Worm (Caenorhabditis elegans) whole organism, late embryonic: ENCODE data around the gene skp-1.
A peak's percentile ranks its signal among the peaks of the same experiment; 100 is the strongest.

Source experiments
- F13H6.1 ChIP-seq: sonication (generic microtip); optimal IDR thresholded peaks from 2 replicates; lab custom pipeline; 2016; ENCODE audit warnings: missing genetic modification characterization, missing compliant biosample characterization
- T23F11.4 ChIP-seq: fragments of 200-800 bp; sonication (Bioruptor generic); optimal IDR thresholded peaks from 2 replicates; lab custom pipeline; 2018; ENCODE audit warnings: mild to moderate bottlenecking, missing genetic modification characterization, missing compliant biosample characterization
- ama-1 ChIP-seq: fragments of 150-350 bp; optimal IDR thresholded peaks from 2 replicates; lab custom pipeline; 2014
- ceh-18 ChIP-seq: sonication (generic microtip); optimal IDR thresholded peaks from 2 replicates; lab custom pipeline; 2016; ENCODE audit warnings: missing genetic modification characterization, missing compliant biosample characterization
- ceh-2 ChIP-seq: sonication (generic microtip); optimal IDR thresholded peaks from 2 replicates; lab custom pipeline; 2016; ENCODE audit warnings: missing genotype, missing genetic modification characterization, missing compliant biosample characterization
- ceh-24 ChIP-seq: sonication (generic microtip); optimal IDR thresholded peaks from 2 replicates; lab custom pipeline; 2016; ENCODE audit warnings: mild to moderate bottlenecking, missing genetic modification characterization, missing compliant biosample characterization
- ceh-30 ChIP-seq: fragments of 150-350 bp; optimal IDR thresholded peaks from 2 replicates; lab custom pipeline; 2014; ENCODE audit warnings: missing biosample characterization, missing genetic modification characterization
- ceh-34 ChIP-seq: sonication (generic microtip); optimal IDR thresholded peaks from 2 replicates; lab custom pipeline; 2016; ENCODE audit warnings: mild to moderate bottlenecking, missing genetic modification characterization, missing compliant biosample characterization
- ceh-48 ChIP-seq: sonication (generic microtip); optimal IDR thresholded peaks from 2 replicates; lab custom pipeline; 2016; ENCODE audit warnings: missing genetic modification characterization, inconsistent platforms, missing compliant biosample characterization
- ceh-9 ChIP-seq: sonication (generic microtip); optimal IDR thresholded peaks from 2 replicates; lab custom pipeline; 2016; ENCODE audit warnings: mild to moderate bottlenecking, missing genetic modification characterization, inconsistent platforms, missing compliant biosample characterization
- che-1 ChIP-seq: sonication (generic microtip); optimal IDR thresholded peaks from 2 replicates; lab custom pipeline; 2016; ENCODE audit warnings: mild to moderate bottlenecking, missing genetic modification characterization, missing compliant biosample characterization
- dmd-4 ChIP-seq: sonication (generic microtip); optimal IDR thresholded peaks from 2 replicates; lab custom pipeline; 2016; ENCODE audit warnings: borderline replicate concordance, missing genetic modification characterization, missing compliant biosample characterization
- dve-1 ChIP-seq: sonication (generic microtip); optimal IDR thresholded peaks from 2 replicates; lab custom pipeline; 2017; ENCODE audit warnings: antibody characterized with exemption, mild to moderate bottlenecking, missing genetic modification characterization, missing compliant biosample characterization
- elt-2 ChIP-seq: sonication (generic microtip); optimal IDR thresholded peaks from 2 replicates; lab custom pipeline; 2016; ENCODE audit warnings: missing genetic modification reagents, missing genetic modification characterization, missing compliant biosample characterization
- elt-4 ChIP-seq: sonication (generic microtip); optimal IDR thresholded peaks from 2 replicates; lab custom pipeline; 2016; ENCODE audit warnings: missing genetic modification characterization, missing compliant biosample characterization
- ets-4 ChIP-seq: sonication (generic microtip); optimal IDR thresholded peaks from 2 replicates; lab custom pipeline; 2016; ENCODE audit warnings: missing genetic modification characterization, missing compliant biosample characterization
- fkh-10 ChIP-seq: fragments of 150-350 bp; optimal IDR thresholded peaks from 2 replicates; lab custom pipeline; 2014; ENCODE audit warnings: missing biosample characterization, missing genetic modification reagents, missing genetic modification characterization
- gmeb-2 ChIP-seq: sonication (generic microtip); optimal IDR thresholded peaks from 2 replicates; lab custom pipeline; 2016; ENCODE audit warnings: missing genetic modification characterization, inconsistent platforms, missing compliant biosample characterization
- hlh-30 ChIP-seq: sonication (generic microtip); optimal IDR thresholded peaks from 2 replicates; lab custom pipeline; 2017; ENCODE audit warnings: antibody characterized with exemption, missing genetic modification characterization, missing compliant biosample characterization; ENCODE audit not compliant: insufficient read depth
- hlh-8 ChIP-seq: sonication (generic microtip); optimal IDR thresholded peaks from 2 replicates; lab custom pipeline; 2016; ENCODE audit warnings: missing genotype, missing genetic modification characterization, missing compliant biosample characterization
- lim-6 ChIP-seq: sonication (generic microtip); optimal IDR thresholded peaks from 2 replicates; lab custom pipeline; 2016; ENCODE audit warnings: missing genetic modification characterization, missing compliant biosample characterization
- lin-11 ChIP-seq: fragments of 200-800 bp; sonication (Bioruptor generic); optimal IDR thresholded peaks from 2 replicates; lab custom pipeline; 2018; ENCODE audit warnings: mild to moderate bottlenecking, missing genetic modification characterization, missing compliant biosample characterization
- madf-2 ChIP-seq: sonication (generic microtip); optimal IDR thresholded peaks from 2 replicates; lab custom pipeline; 2017; ENCODE audit warnings: missing genetic modification characterization, missing compliant biosample characterization
- mec-3 ChIP-seq: sonication (generic microtip); optimal IDR thresholded peaks from 2 replicates; lab custom pipeline; 2016; ENCODE audit warnings: borderline replicate concordance, missing genetic modification characterization, missing compliant biosample characterization
- nfya-1 ChIP-seq: sonication (generic microtip); optimal IDR thresholded peaks from 2 replicates; lab custom pipeline; 2017; ENCODE audit warnings: missing genetic modification characterization, mild to moderate bottlenecking, missing compliant biosample characterization, antibody characterized with exemption, moderate library complexity
- nhr-232 ChIP-seq: sonication (generic microtip); optimal IDR thresholded peaks from 2 replicates; lab custom pipeline; 2016; ENCODE audit warnings: missing genetic modification characterization, missing compliant biosample characterization
- npax-4 ChIP-seq: sonication (generic microtip); optimal IDR thresholded peaks from 2 replicates; lab custom pipeline; 2016; ENCODE audit warnings: missing genetic modification characterization, missing compliant biosample characterization
- odd-2 ChIP-seq: sonication (generic microtip); optimal IDR thresholded peaks from 2 replicates; lab custom pipeline; 2017; ENCODE audit warnings: antibody characterized with exemption, mild to moderate bottlenecking, missing genetic modification characterization, missing compliant biosample characterization
- pag-3 ChIP-seq: sonication (generic microtip); optimal IDR thresholded peaks from 2 replicates; lab custom pipeline; 2016; ENCODE audit warnings: missing compliant biosample characterization, missing genetic modification characterization, borderline replicate concordance
- pat-9 ChIP-seq: fragments of 200-800 bp; sonication (Bioruptor generic); optimal IDR thresholded peaks from 2 replicates; lab custom pipeline; 2018; ENCODE audit warnings: mild to moderate bottlenecking, missing genetic modification characterization, moderate library complexity, missing compliant biosample characterization
- pha-2 ChIP-seq: sonication (generic microtip); optimal IDR thresholded peaks from 2 replicates; lab custom pipeline; 2017; ENCODE audit warnings: mild to moderate bottlenecking, missing genetic modification characterization, missing compliant biosample characterization
- pqm-1 ChIP-seq: sonication (generic microtip); optimal IDR thresholded peaks from 2 replicates; lab custom pipeline; 2016; ENCODE audit warnings: missing genetic modification characterization, missing compliant biosample characterization
- rnt-1 ChIP-seq: sonication (generic microtip); optimal IDR thresholded peaks from 2 replicates; lab custom pipeline; 2016; ENCODE audit warnings: missing genetic modification characterization, missing compliant biosample characterization
- sdc-2 ChIP-seq: sonication (generic microtip); optimal IDR thresholded peaks from 2 replicates; lab custom pipeline; 2016; ENCODE audit warnings: missing genotype, missing genetic modification characterization, missing compliant biosample characterization
- syd-9 ChIP-seq: sonication (generic microtip); optimal IDR thresholded peaks from 2 replicates; lab custom pipeline; 2016; ENCODE audit warnings: mild to moderate bottlenecking, missing genetic modification characterization, moderate library complexity, missing compliant biosample characterization
- tbx-2 ChIP-seq: sonication (generic microtip); optimal IDR thresholded peaks from 2 replicates; lab custom pipeline; 2016; ENCODE audit warnings: missing genetic modification characterization, missing compliant biosample characterization
- unc-42 ChIP-seq: sonication (generic microtip); optimal IDR thresholded peaks from 2 replicates; lab custom pipeline; 2016; ENCODE audit warnings: missing genotype, missing genetic modification characterization, missing compliant biosample characterization
- unc-86 ChIP-seq: sonication (generic microtip); optimal IDR thresholded peaks from 2 replicates; lab custom pipeline; 2016; ENCODE audit warnings: missing genetic modification characterization, missing compliant biosample characterization
- zip-5 ChIP-seq: sonication (generic microtip); optimal IDR thresholded peaks from 2 replicates; lab custom pipeline; 2016; ENCODE audit warnings: missing genetic modification characterization, missing compliant biosample characterization
- ztf-16 ChIP-seq: sonication (generic microtip); optimal IDR thresholded peaks from 2 replicates; lab custom pipeline; 2017; ENCODE audit warnings: missing genetic modification characterization, missing compliant biosample characterization

The skp-1 gene

ce11 chrV:11673746-11674365, 28.6 kb downstream of the skp-1 start (continued):
- TF ChIP-seq madf-2 (tag; lab: Kevin White, UChicago) (no peak), ceh-18 (no peak), lim-6 (tag; lab: Kevin White, UChicago) (no peak), lin-11 (tag; lab: Kevin White, UChicago) (no peak), elt-4 (tag; lab: Kevin White, UChicago) (no peak), T23F11.4 (no peak), hlh-30 (peak; percentile 65), pag-3 (tag; lab: Kevin White, UChicago) (no peak), pat-9 (no peak), mec-3 (tag; lab: Kevin White, UChicago) (no peak), zip-5 (tag; lab: Kevin White, UChicago) (no peak), nfya-1 (peak; percentile 45), F13H6.1 (tag; lab: Kevin White, UChicago) (no peak), odd-2 (tag; lab: Kevin White, UChicago) (no peak), nhr-232 (no peak), dmd-4 (tag; lab: Kevin White, UChicago) (no peak), ceh-30 (tag; lab: Kevin White, UChicago) (no peak), ceh-24 (tag; lab: Kevin White, UChicago) (no peak), ets-4 (tag; lab: Kevin White, UChicago) (no peak), che-1 (no peak), fkh-10 (GFP tag; lab: Kevin White, UChicago) (no peak), ceh-34 (no peak), rnt-1 (tag; lab: Kevin White, UChicago) (peak; percentile 13), syd-9 (tag; lab: Kevin White, UChicago) (no peak), pha-2 (tag; lab: Kevin White, UChicago) (peak; percentile 57), unc-86 (tag; lab: Kevin White, UChicago) (no peak), unc-42 (tag; lab: Kevin White, UChicago) (no peak), npax-4 (tag; lab: Kevin White, UChicago) (no peak), ama-1 (no peak)

ce11 chrV:11674594-11675579, 29.6 kb downstream of the skp-1 start:
- TF ChIP-seq pha-2 (tag; lab: Kevin White, UChicago) (peak; percentile 7), lim-6 (tag; lab: Kevin White, UChicago) (no peak), elt-2 (peak; percentile 68), unc-42 (tag; lab: Kevin White, UChicago) (peak; percentile 89), ceh-2 (tag; lab: Kevin White, UChicago) (no peak), lin-11 (tag; lab: Kevin White, UChicago) (no peak), fkh-10 (GFP tag; lab: Kevin White, UChicago) (peak; percentile 5), ets-4 (tag; lab: Kevin White, UChicago) (no peak), F13H6.1 (tag; lab: Kevin White, UChicago) (no peak), pqm-1 (tag; lab: Kevin White, UChicago) (no peak), zip-5 (tag; lab: Kevin White, UChicago) (no peak)
- TF ChIP-seq, all 69 proteins: peak for 4

ce11 chrV:11675638-11676037, 30.4 kb downstream of the skp-1 start, which contains the start of gene ape-1:
ape-1 (plus strand) TSS chrV:11675938.
- TF ChIP-seq syd-9 (tag; lab: Kevin White, UChicago) = no peak
- no peak for TF ChIP-seq F13H6.1 (tag; lab: Kevin White, UChicago)
- no peak for TF ChIP-seq gmeb-2 (tag; lab: Kevin White, UChicago)
- TF ChIP-seq ztf-16 = no peak
- TF ChIP-seq sdc-2 (tag; lab: Kevin White, UChicago) = no peak
- TF ChIP-seq pha-2 (tag; lab: Kevin White, UChicago) = no peak
- no peak for TF ChIP-seq tbx-2 (tag; lab: Kevin White, UChicago)
- no peak for TF ChIP-seq ceh-9 (tag; lab: Kevin White, UChicago)
- no peak for TF ChIP-seq ceh-34
- no peak for TF ChIP-seq dve-1 (tag; lab: Kevin White, UChicago)
- no peak for TF ChIP-seq ceh-48 (tag; lab: Kevin White, UChicago)
- TF ChIP-seq lin-11 (tag; lab: Kevin White, UChicago) = no peak
- TF ChIP-seq hlh-8 (tag; lab: Kevin White, UChicago) = no peak
